Worm (Caenorhabditis elegans) whole organism, late embryonic: ENCODE results near the gene Y73B3A.4.
"Not testable (repeated sequence)": the region's sequence is repeated elsewhere in the genome, so short reads cannot be mapped to it uniquely, and the experiment has no call there.

Experiments used
- T23F11.4 ChIP-seq: fragments of 200-800 bp; sonication (Bioruptor generic); optimal IDR thresholded peaks from 2 replicates; lab custom pipeline; 2018; ENCODE audit warnings: mild to moderate bottlenecking, missing genetic modification characterization, missing compliant biosample characterization
- ceh-24 ChIP-seq: sonication (generic microtip); optimal IDR thresholded peaks from 2 replicates; lab custom pipeline; 2016; ENCODE audit warnings: mild to moderate bottlenecking, missing genetic modification characterization, missing compliant biosample characterization
- pag-3 ChIP-seq: sonication (generic microtip); optimal IDR thresholded peaks from 2 replicates; lab custom pipeline; 2016; ENCODE audit warnings: missing compliant biosample characterization, missing genetic modification characterization, borderline replicate concordance
- sox-4 ChIP-seq: sonication (generic microtip); optimal IDR thresholded peaks from 2 replicates; lab custom pipeline; 2017; ENCODE audit warnings: mild to moderate bottlenecking, missing genetic modification characterization, inconsistent platforms, missing compliant biosample characterization
- unc-42 ChIP-seq: sonication (generic microtip); optimal IDR thresholded peaks from 2 replicates; lab custom pipeline; 2016; ENCODE audit warnings: missing genotype, missing genetic modification characterization, missing compliant biosample characterization
- unc-86 ChIP-seq: sonication (generic microtip); optimal IDR thresholded peaks from 2 replicates; lab custom pipeline; 2016; ENCODE audit warnings: missing genetic modification characterization, missing compliant biosample characterization

The Y73B3A.4 gene

ce11 chrX:47484-47883 lies 57.1 kb downstream of the Y73B3A.4 start, which contains the start of gene Y73B3A.20:
TSS of gene Y73B3A.20 (plus strand) at chrX:47690.
- TF ChIP-seq T23F11.4 (GFP tag; lab: Kevin White, UChicago); pag-3 (tag; lab: Kevin White, UChicago); unc-42 (tag; lab: Kevin White, UChicago): not testable (repeated sequence)

- TF ChIP-seq ceh-24, unc-86, sox-4 (tag; lab: Kevin White, UChicago): not testable (repeated sequence)
Measured at ce11 chrX:46833-47232, 57.7 kb downstream of the Y73B3A.4 start, which contains the start of gene Y73B3A.1. TSS of gene Y73B3A.1 (minus strand) at chrX:46933.
